Fruit fly (Drosophila melanogaster) whole organism, embryonic: ENCODE measurements around the gene CG7551.

Experiments used
- Asciz ChIP-seq: fragments of 200-800 bp; sonication (Bioruptor generic); optimal IDR thresholded peaks from 2 replicates; lab custom pipeline; 2017; ENCODE audit warnings: missing biosample characterization, mild to moderate bottlenecking, missing genetic modification characterization, missing genetic modification reagents
- Bdp1 ChIP-seq: fragments of 200-800 bp; sonication (Bioruptor generic); optimal IDR thresholded peaks from 3 replicates; lab custom pipeline; 2016; ENCODE audit warnings: missing biosample characterization, missing genetic modification characterization
- CG10209 ChIP-seq: fragments of 200-800 bp; sonication (Bioruptor generic); optimal IDR thresholded peaks from 3 replicates; lab custom pipeline; 2017; ENCODE audit warnings: missing biosample characterization, mild to moderate bottlenecking, missing genetic modification characterization, missing genetic modification reagents
- CG10267 ChIP-seq: fragments of 200-800 bp; sonication (Bioruptor generic); optimal IDR thresholded peaks from 2 replicates; lab custom pipeline; 2018; ENCODE audit warnings: missing biosample characterization, mild to moderate bottlenecking, missing genetic modification characterization, moderate library complexity
- CG1233 ChIP-seq: fragments of 200-800 bp; sonication (Bioruptor generic); optimal IDR thresholded peaks from 4 replicates; lab custom pipeline; 2018; ENCODE audit warnings: missing biosample characterization, mild to moderate bottlenecking, missing genetic modification characterization
- CG13287 ChIP-seq: fragments of 200-800 bp; sonication (Bioruptor generic); IDR thresholded peaks from 2 replicates; pipeline ENCODE4 v1.3.6; 2022; ENCODE audit warnings: missing biosample characterization, missing genetic modification characterization; ENCODE audit not compliant: partially characterized antibody
- CG13894 ChIP-seq: fragments of 200-800 bp; sonication (Bioruptor generic); optimal IDR thresholded peaks from 3 replicates; lab custom pipeline; 2018; ENCODE audit warnings: missing biosample characterization, mild to moderate bottlenecking, missing genetic modification characterization, moderate library complexity
- CG14014 ChIP-seq: fragments of 200-800 bp; sonication (Bioruptor generic); IDR thresholded peaks from 2 replicates; pipeline ENCODE4 v1.3.6; 2022; ENCODE audit warnings: missing biosample characterization, missing genetic modification characterization
- CG15514 ChIP-seq: fragments of 200-800 bp; sonication (Bioruptor generic); optimal IDR thresholded peaks from 3 replicates; lab custom pipeline; 2017; ENCODE audit warnings: missing biosample characterization, missing genetic modification characterization, mild to moderate bottlenecking, moderate library complexity, missing genetic modification reagents
- CG15601 ChIP-seq: fragments of 200-800 bp; sonication (Bioruptor generic); optimal IDR thresholded peaks from 3 replicates; lab custom pipeline; 2019; ENCODE audit warnings: missing biosample characterization, mild to moderate bottlenecking, missing genetic modification characterization, moderate library complexity
- CG2678 ChIP-seq: fragments of 200-800 bp; sonication (Bioruptor generic); optimal IDR thresholded peaks from 3 replicates; lab custom pipeline; 2019; ENCODE audit warnings: missing biosample characterization, mild to moderate bottlenecking, missing genetic modification characterization, moderate library complexity
- CG2712 ChIP-seq: fragments of 200-800 bp; optimal IDR thresholded peaks from 3 replicates; lab custom pipeline; 2019; ENCODE audit warnings: missing biosample characterization, mild to moderate bottlenecking, missing genetic modification characterization, moderate library complexity
- CG31441 ChIP-seq: fragments of 200-800 bp; sonication (Bioruptor generic); IDR thresholded peaks from 2 replicates; pipeline ENCODE4 v1.3.6; 2022; ENCODE audit warnings: missing biosample characterization, missing genetic modification characterization
- CG32772 ChIP-seq: fragments of 200-800 bp; sonication (Bioruptor generic); IDR thresholded peaks from 2 replicates; pipeline ENCODE4 v1.3.6; 2022; ENCODE audit warnings: missing biosample characterization, missing genetic modification characterization
- CG34376 ChIP-seq: fragments of 200-800 bp; sonication (Bioruptor generic); optimal IDR thresholded peaks from 2 replicates; lab custom pipeline; 2018; ENCODE audit warnings: missing biosample characterization, mild to moderate bottlenecking, missing genetic modification characterization
- CG34422 ChIP-seq: fragments of 200-800 bp; sonication (Bioruptor generic); IDR thresholded peaks from 3 replicates; pipeline ENCODE4 v1.3.6; 2022; ENCODE audit warnings: missing biosample characterization, missing genetic modification characterization
- CG4820 ChIP-seq: fragments of 200-800 bp; sonication (Bioruptor generic); optimal IDR thresholded peaks from 3 replicates; lab custom pipeline; 2016; ENCODE audit warnings: missing biosample characterization, missing genetic modification characterization
- CG5245 ChIP-seq: fragments of 200-800 bp; sonication (Bioruptor generic); optimal IDR thresholded peaks from 3 replicates; lab custom pipeline; 2016; ENCODE audit warnings: missing biosample characterization, missing genetic modification characterization
- CG6654 ChIP-seq: fragments of 200-800 bp; sonication (Bioruptor generic); optimal IDR thresholded peaks from 2 replicates; lab custom pipeline; 2017; ENCODE audit warnings: missing biosample characterization, mild to moderate bottlenecking, missing genetic modification characterization
- CG7839 ChIP-seq: fragments of 200-800 bp; sonication (Bioruptor generic); optimal IDR thresholded peaks from 3 replicates; lab custom pipeline; 2018; ENCODE audit warnings: missing biosample characterization, mild to moderate bottlenecking, missing genetic modification characterization, moderate library complexity
- CG8281 ChIP-seq: fragments of 200-800 bp; sonication (Bioruptor generic); optimal IDR thresholded peaks from 2 replicates; lab custom pipeline; 2018; ENCODE audit warnings: missing biosample characterization, mild to moderate bottlenecking, missing genetic modification characterization, moderate library complexity
- CG8290 ChIP-seq, 3 experiments: fragments of 200-800 bp; sonication (Bioruptor generic); optimal IDR thresholded peaks; 2 replicates each; lab custom pipeline; 2016 to 2019; ENCODE audit warnings: missing biosample characterization in 3 of 3, missing genetic modification characterization in 3 of 3, mild to moderate bottlenecking in 2 of 3, moderate library complexity in 1 of 3
- CG8359 ChIP-seq: fragments of 200-800 bp; sonication (Bioruptor generic); optimal IDR thresholded peaks from 2 replicates; lab custom pipeline; 2017; ENCODE audit warnings: missing biosample characterization, mild to moderate bottlenecking, missing genetic modification characterization, borderline replicate concordance
- CG8765 ChIP-seq: fragments of 200-800 bp; sonication (Bioruptor generic); IDR thresholded peaks from 2 replicates; pipeline ENCODE4 v1.3.6; 2022; ENCODE audit warnings: missing biosample characterization, missing genetic modification characterization
- CG8924 ChIP-seq: fragments of 200-800 bp; optimal IDR thresholded peaks from 3 replicates; lab custom pipeline; 2019; ENCODE audit warnings: missing biosample characterization, mild to moderate bottlenecking, missing genetic modification characterization, moderate library complexity
- CG9437 ChIP-seq: fragments of 200-800 bp; sonication (Bioruptor generic); optimal IDR thresholded peaks from 2 replicates; lab custom pipeline; 2018; ENCODE audit warnings: missing biosample characterization, mild to moderate bottlenecking, missing genetic modification characterization
- CoRest ChIP-seq: fragments of 200-800 bp; sonication (Bioruptor generic); optimal IDR thresholded peaks from 3 replicates; lab custom pipeline; 2018; ENCODE audit warnings: missing biosample characterization, mild to moderate bottlenecking, missing genetic modification characterization, moderate library complexity
- D19B ChIP-seq: fragments of 200-800 bp; sonication (Bioruptor generic); optimal IDR thresholded peaks from 2 replicates; lab custom pipeline; 2017; ENCODE audit warnings: missing biosample characterization, mild to moderate bottlenecking, missing genetic modification characterization
- Dip2 ChIP-seq: fragments of 200-800 bp; sonication (Bioruptor generic); IDR thresholded peaks from 2 replicates; pipeline ENCODE4 v1.3.6; 2022; ENCODE audit warnings: missing biosample characterization, missing genetic modification characterization
- Dp ChIP-seq: fragments of 200-800 bp; sonication (Bioruptor generic); optimal IDR thresholded peaks from 2 replicates; lab custom pipeline; 2018; ENCODE audit warnings: missing biosample characterization, mild to moderate bottlenecking, missing genetic modification characterization, moderate library complexity
- HmgD ChIP-seq: fragments of 200-800 bp; sonication (Bioruptor generic); optimal IDR thresholded peaks from 3 replicates; lab custom pipeline; 2016; ENCODE audit warnings: missing biosample characterization, missing genetic modification characterization
- Hmr ChIP-seq: fragments of 200-800 bp; sonication (Bioruptor generic); optimal IDR thresholded peaks from 3 replicates; lab custom pipeline; 2017; ENCODE audit warnings: mild to moderate bottlenecking, missing biosample characterization, missing genetic modification reagents, missing genetic modification characterization
- Jarid2 ChIP-seq: fragments of 200-800 bp; sonication (Bioruptor generic); optimal IDR thresholded peaks from 3 replicates; lab custom pipeline; 2017; ENCODE audit warnings: mild to moderate bottlenecking, missing biosample characterization, missing genetic modification reagents, missing genetic modification characterization
- Mad ChIP-seq: fragments of 200-800 bp; sonication (Bioruptor generic); optimal IDR thresholded peaks from 2 replicates; lab custom pipeline; 2016; ENCODE audit warnings: missing biosample characterization, missing genetic modification characterization
- NFAT ChIP-seq: fragments of 200-800 bp; sonication (Bioruptor generic); IDR thresholded peaks from 2 replicates; pipeline ENCODE4 v1.3.6; 2022; ENCODE audit warnings: missing biosample characterization, missing genetic modification characterization
- NK7.1 ChIP-seq: fragments of 200-800 bp; sonication (Bioruptor generic); optimal IDR thresholded peaks from 3 replicates; lab custom pipeline; 2016; ENCODE audit warnings: missing biosample characterization, missing genetic modification characterization
- Sox102F ChIP-seq: fragments of 200-800 bp; sonication (Bioruptor generic); optimal IDR thresholded peaks from 2 replicates; lab custom pipeline; 2018; ENCODE audit warnings: missing biosample characterization, mild to moderate bottlenecking, missing genetic modification characterization, moderate library complexity
- Tbp ChIP-seq: fragments of >200 bp; optimal IDR thresholded peaks from 2 replicates; lab custom pipeline; 2018; ENCODE audit warnings: missing biosample characterization, missing genetic modification characterization
- aop ChIP-seq: fragments of 200-800 bp; sonication (Bioruptor generic); IDR thresholded peaks from 2 replicates; pipeline ENCODE4 v1.3.6; 2022; ENCODE audit warnings: missing biosample characterization, missing genetic modification characterization
- bsh ChIP-seq, 2 experiments: fragments of 200-800 bp; sonication (Bioruptor generic); optimal IDR thresholded peaks; 2 replicates each; lab custom pipeline; 2017 to 2018; ENCODE audit warnings: mild to moderate bottlenecking in 2 of 2, missing biosample characterization in 2 of 2, missing genetic modification characterization in 2 of 2, moderate library complexity in 1 of 2
- crc ChIP-seq: fragments of 200-800 bp; sonication (Bioruptor generic); optimal IDR thresholded peaks from 2 replicates; lab custom pipeline; 2016; ENCODE audit warnings: missing biosample characterization, missing genetic modification characterization
- dimm ChIP-seq: fragments of 200-800 bp; sonication (Bioruptor generic); IDR thresholded peaks from 2 replicates; pipeline ENCODE4 v1.3.6; 2022; ENCODE audit warnings: missing biosample characterization, missing genetic modification characterization
- klu ChIP-seq: fragments of 200-800 bp; sonication (Bioruptor generic); IDR thresholded peaks from 2 replicates; pipeline ENCODE4 v1.3.6; 2022; ENCODE audit warnings: missing biosample characterization, missing genetic modification characterization
- kni ChIP-seq: fragments of 200-800 bp; sonication (Bioruptor generic); optimal IDR thresholded peaks from 3 replicates; lab custom pipeline; 2017; ENCODE audit warnings: mild to moderate bottlenecking, missing biosample characterization, missing genetic modification reagents, missing genetic modification characterization
- nmo ChIP-seq: fragments of 200-800 bp; sonication (Bioruptor generic); optimal IDR thresholded peaks from 2 replicates; lab custom pipeline; 2018; ENCODE audit warnings: missing biosample characterization, mild to moderate bottlenecking, missing genetic modification characterization, moderate library complexity
- tgo ChIP-seq: fragments of 200-800 bp; sonication (Bioruptor generic); IDR thresholded peaks from 3 replicates; pipeline ENCODE4 v1.3.6; 2022; ENCODE audit warnings: missing biosample characterization, missing genetic modification characterization
- unc-4 ChIP-seq: fragments of 200-800 bp; sonication (Bioruptor generic); IDR thresholded peaks from 2 replicates; pipeline ENCODE4 v1.3.6; 2022; ENCODE audit warnings: missing biosample characterization, missing genetic modification characterization; ENCODE audit not compliant: partially characterized antibody
- wek ChIP-seq: fragments of 200-800 bp; sonication (Bioruptor generic); optimal IDR thresholded peaks from 3 replicates; lab custom pipeline; 2018; ENCODE audit warnings: missing biosample characterization, mild to moderate bottlenecking, missing genetic modification characterization, moderate library complexity
- wor ChIP-seq: fragments of 200-800 bp; sonication (Bioruptor generic); IDR thresholded peaks from 2 replicates; pipeline ENCODE4 v1.3.6; 2022; ENCODE audit warnings: missing biosample characterization, missing genetic modification characterization
- zfh1 ChIP-seq: fragments of 200-800 bp; sonication (Bioruptor generic); IDR thresholded peaks from 3 replicates; pipeline ENCODE4 v1.3.6; 2022; ENCODE audit warnings: missing biosample characterization, missing genetic modification characterization

CG7551 gene

DNA sequence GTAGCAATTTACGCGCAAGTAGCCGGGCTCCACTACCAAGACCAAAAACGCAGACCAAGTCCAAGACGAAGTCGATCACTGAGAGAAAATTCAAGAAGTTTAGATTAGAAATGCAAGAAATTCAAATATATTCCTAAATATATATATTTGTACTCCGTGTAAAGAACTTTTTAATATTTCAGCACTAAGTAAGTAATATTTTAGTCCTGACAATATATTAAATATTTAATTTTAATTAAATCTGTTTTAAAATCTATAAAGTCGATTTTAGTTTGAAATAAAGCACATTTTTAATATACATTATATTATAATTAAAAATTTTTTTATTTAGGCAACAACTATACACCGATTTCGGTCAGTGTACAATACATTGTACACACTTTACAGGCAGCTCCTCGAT is 8.7 kb downstream of the CG7551 start (continued):
- TF ChIP-seq Jarid2 (GFP tag; lab: Kevin White, UChicago) (no peak), CG8281 (no peak), CG8924 (peak; percentile 61), CG32772 (no peak), CG7839 (tag; lab: Kevin White, UChicago) (peak; percentile 63), Tbp (GFP tag; lab: Kevin White, UChicago) (no peak), CG31441 (peak; percentile 66), CG8290 (GFP tag; optimal IDR thresholded peaks at IDR 0.05; lab: Kevin White, UChicago) (no peak), CG8290 (tag; optimal IDR thresholded peaks at IDR 0.05; lab: Kevin White, UChicago) (no peak), Sox102F (GFP tag; lab: Kevin White, UChicago) (peak; percentile 56), CG6654 (GFP tag; lab: Kevin White, UChicago) (no peak), CG10209 (GFP tag; lab: Kevin White, UChicago) (peak; percentile 28), NFAT (no peak), Dp (GFP tag; lab: Kevin White, UChicago) (no peak), dimm (GFP tag; lab: Robert Waterston, UW) (no peak), CG13894 (tag; lab: Kevin White, UChicago) (no peak), Bdp1 (GFP tag; lab: Kevin White, UChicago) (no peak), Mad (GFP tag; lab: Kevin White, UChicago) (no peak), wek (GFP tag; lab: Kevin White, UChicago) (no peak), NK7.1 (GFP tag; lab: Kevin White, UChicago) (no peak), CG5245 (GFP tag; lab: Kevin White, UChicago) (no peak), klu (no peak), Hmr (GFP tag; lab: Kevin White, UChicago) (peak; percentile 43), zfh1 (no peak), wor (GFP tag; lab: Robert Waterston, UW) (0 out of 2 replicates have a peak, but pooled peaks have one; percentile 12), CG1233 (GFP tag; lab: Kevin White, UChicago) (peak; percentile 3), CG34422 (GFP tag; lab: Robert Waterston, UW) (no peak), CG10267 (peak; percentile 35), tgo (GFP tag; lab: Robert Waterston, UW) (peak; percentile 27; the same call in 1 of the 3 replicates), crc (GFP tag; lab: Kevin White, UChicago) (no peak), CG8359 (no peak), CoRest (tag; lab: Kevin White, UChicago) (peak; percentile 53), HmgD (no peak), CG2678 (peak; percentile 71), CG13287 (GFP tag; lab: Robert Waterston, UW) (no peak), CG15514 (no peak), aop (GFP tag; lab: Robert Waterston, UW) (no peak), CG34376 (GFP tag; lab: Kevin White, UChicago) (no peak), CG9437 (GFP tag; lab: Kevin White, UChicago) (peak; percentile 49), CG15601 (tag; lab: Kevin White, UChicago) (peak; percentile 19), kni (no peak), Dip2 (GFP tag; lab: Robert Waterston, UW) (no peak), D19B (GFP tag; lab: Kevin White, UChicago) (no peak), unc-4 (GFP tag; lab: Robert Waterston, UW) (no peak), CG8765 (GFP tag; lab: Robert Waterston, UW) (no peak), bsh (GFP tag; optimal IDR thresholded peaks at IDR 0.05; lab: Kevin White, UChicago) (peak in 1 of 2 experiments; percentile 31), CG2712 (tag; lab: Kevin White, UChicago) (peak; percentile 67), CG4820 (GFP tag; lab: Kevin White, UChicago) (no peak), CG14014 (no peak), nmo (GFP tag; lab: Kevin White, UChicago) (peak; percentile 53), Asciz (no peak)
